Worm (Caenorhabditis elegans) whole organism, L1 larva: Measurements from ENCODE around the gene pir-1.

ENCODE experiments used
- egl-27 ChIP-seq, 2 experiments: fragments of 150-350 bp in 1 of 2; sonication (generic microtip); optimal IDR thresholded peaks; 3 replicates each; lab custom pipeline; 2017 to 2018; ENCODE audit warnings: missing biosample characterization in 2 of 2, missing genetic modification characterization in 2 of 2, missing genetic modification reagents in 2 of 2
- fkh-4 ChIP-seq: sonication (generic microtip); optimal IDR thresholded peaks from 2 replicates; lab custom pipeline; 2016; ENCODE audit warnings: missing compliant biosample characterization, missing genetic modification characterization, borderline replicate concordance
- lin-15B ChIP-seq: fragments of 150-350 bp; sonication (generic microtip); optimal IDR thresholded peaks from 3 replicates; lab custom pipeline; 2014; ENCODE audit warnings: missing biosample characterization, missing genetic modification characterization
- nhr-20 ChIP-seq: sonication (generic microtip); optimal IDR thresholded peaks from 2 replicates; lab custom pipeline; 2016; ENCODE audit warnings: mild to moderate bottlenecking, missing genetic modification characterization, missing compliant biosample characterization
- nhr-237 ChIP-seq: fragments of 150-350 bp; optimal IDR thresholded peaks from 2 replicates; lab custom pipeline; 2014; ENCODE audit warnings: missing biosample characterization, missing genetic modification characterization
- pag-3 ChIP-seq: sonication (generic microtip); optimal IDR thresholded peaks from 2 replicates; lab custom pipeline; 2017; ENCODE audit warnings: missing genetic modification characterization, mild to moderate bottlenecking, missing compliant biosample characterization, antibody characterized with exemption, borderline replicate concordance; ENCODE audit not compliant: insufficient read depth
- pax-3 ChIP-seq: fragments of 200-800 bp; sonication (Bioruptor generic); optimal IDR thresholded peaks from 2 replicates; lab custom pipeline; 2018; ENCODE audit warnings: mild to moderate bottlenecking, missing genetic modification characterization, moderate library complexity, missing compliant biosample characterization
- skn-1 ChIP-seq: fragments of 150-350 bp; optimal IDR thresholded peaks from 2 replicates; lab custom pipeline; 2014; ENCODE audit warnings: missing biosample characterization, missing genetic modification characterization
- unc-98 ChIP-seq: fragments of 200-800 bp; sonication (Bioruptor generic); IDR thresholded peaks from 2 replicates; pipeline ENCODE4 v1.3.6; 2022; ENCODE audit warnings: missing genetic modification characterization, missing compliant biosample characterization

DNA sequence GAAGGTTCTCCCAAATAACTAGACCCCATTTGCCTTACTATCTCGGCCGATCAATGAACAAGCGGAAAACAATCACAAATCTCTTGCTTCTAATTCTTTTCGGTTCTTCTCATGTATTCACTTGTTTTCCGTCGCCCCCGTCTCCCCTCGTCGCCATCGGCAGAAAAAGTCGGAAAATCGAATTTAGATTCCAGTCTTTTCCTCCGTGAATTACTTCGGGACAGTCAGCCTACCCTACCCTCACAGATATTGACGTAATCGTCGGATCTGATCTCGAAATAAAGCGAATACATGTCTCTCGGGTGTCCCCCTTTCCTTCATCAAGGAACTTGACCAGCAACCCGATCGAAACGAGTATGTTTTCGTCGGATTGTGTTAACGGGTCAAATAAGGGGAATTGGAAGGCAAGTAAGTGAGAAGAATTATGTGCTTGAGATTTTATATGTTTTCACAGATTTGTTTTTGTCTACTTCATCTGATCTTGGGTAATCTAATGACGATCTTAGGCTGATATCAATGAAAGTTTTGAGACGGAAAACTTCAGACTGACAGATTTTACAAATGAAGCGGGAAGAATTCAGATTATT is 13.5 kb downstream of the pir-1 start:
- TF ChIP-seq nhr-20 (no peak), unc-98 (GFP tag; lab: Robert Waterston, UW) (no peak), fkh-4 (tag; lab: Kevin White, UChicago) (no peak), lin-15B (tag; lab: Kevin White, UChicago) (no peak), nhr-237 (tag; lab: Kevin White, UChicago) (no peak), skn-1 (tag; lab: Kevin White, UChicago) (no peak), pag-3 (tag; lab: Kevin White, UChicago) (no peak), pax-3 (tag; lab: Kevin White, UChicago) (no peak), egl-27 (tag; optimal IDR thresholded peaks at IDR 0.05; lab: Kevin White, UChicago) (no peak)
